Fruit fly (Drosophila melanogaster) whole organism, wandering third instar larva: Measurements from ENCODE around the gene CG34242.
A peak's percentile ranks its signal among the peaks of the same experiment; 100 is the strongest.

Experiments used
- Abd-B ChIP-seq: fragments of >200 bp; optimal IDR thresholded peaks from 2 replicates; lab custom pipeline; 2017; ENCODE audit warnings: missing biosample characterization, missing genetic modification characterization
- CG32264 ChIP-seq: fragments of 200-800 bp; sonication (Bioruptor generic); optimal IDR thresholded peaks from 2 replicates; lab custom pipeline; 2016; ENCODE audit warnings: missing biosample characterization, missing genetic modification characterization
- CG9705 ChIP-seq: fragments of 200-800 bp; sonication (Bioruptor generic); optimal IDR thresholded peaks from 2 replicates; lab custom pipeline; 2018; ENCODE audit warnings: missing biosample characterization, mild to moderate bottlenecking, missing genetic modification characterization
- CrebA ChIP-seq: fragments of 200-800 bp; sonication (Bioruptor generic); optimal IDR thresholded peaks from 2 replicates; lab custom pipeline; 2016; ENCODE audit warnings: missing biosample characterization, mild to moderate bottlenecking, missing genetic modification characterization, borderline replicate concordance
- Dfd ChIP-seq: fragments of >200 bp; optimal IDR thresholded peaks from 2 replicates; lab custom pipeline; 2017; ENCODE audit warnings: missing biosample characterization, missing genetic modification characterization
- Dif ChIP-seq: fragments of 200-275, 200-300 bp; sonication (Bioruptor generic); optimal IDR thresholded peaks from 2 replicates; lab custom pipeline; 2018; ENCODE audit warnings: missing biosample characterization, missing genetic modification characterization; ENCODE audit not compliant: partially characterized antibody
- GATAd ChIP-seq: sonication (Bioruptor generic); optimal IDR thresholded peaks from 2 replicates; lab custom pipeline; 2016; ENCODE audit warnings: missing biosample characterization, missing genetic modification characterization
- HLH106 ChIP-seq: fragments of 200-800 bp; optimal IDR thresholded peaks from 3 replicates; lab custom pipeline; 2019; ENCODE audit warnings: missing biosample characterization, mild to moderate bottlenecking, missing genetic modification characterization, moderate library complexity
- Hnf4 ChIP-seq: fragments of 200-800 bp; sonication (Bioruptor generic); optimal IDR thresholded peaks from 2 replicates; lab custom pipeline; 2016; ENCODE audit warnings: missing biosample characterization, mild to moderate bottlenecking, missing genetic modification characterization
- Hr78 ChIP-seq: fragments of >200 bp; optimal IDR thresholded peaks from 2 replicates; lab custom pipeline; 2017; ENCODE audit warnings: missing biosample characterization, missing genetic modification characterization
- Hr83 ChIP-seq: fragments of 200-300 bp; sonication (Bioruptor generic); optimal IDR thresholded peaks from 2 replicates; lab custom pipeline; 2016; ENCODE audit warnings: missing biosample characterization, mild to moderate bottlenecking, missing genetic modification characterization, moderate library complexity; ENCODE audit not compliant: poor library complexity, severe bottlenecking
- Jra ChIP-seq: sonication (Bioruptor generic); optimal IDR thresholded peaks from 2 replicates; lab custom pipeline; 2016; ENCODE audit warnings: missing biosample characterization, missing genetic modification characterization
- Mio ChIP-seq: sonication (Bioruptor generic); optimal IDR thresholded peaks from 2 replicates; lab custom pipeline; 2016; ENCODE audit warnings: missing biosample characterization, missing genetic modification characterization
- Myc ChIP-seq: fragments of >200 bp; optimal IDR thresholded peaks from 2 replicates; lab custom pipeline; 2017
- N ChIP-seq: fragments of >200 bp; optimal IDR thresholded peaks from 2 replicates; lab custom pipeline; 2018; ENCODE audit warnings: missing biosample characterization, missing external identifiers, missing genetic modification characterization
- OdsH ChIP-seq: fragments of 200-800 bp; sonication (Bioruptor generic); optimal IDR thresholded peaks from 2 replicates; lab custom pipeline; 2016; ENCODE audit warnings: missing biosample characterization, mild to moderate bottlenecking, missing genetic modification characterization
- Rel ChIP-seq, 2 experiments: fragments of 200-800 bp; sonication (Bioruptor generic) in 1 of 2; optimal IDR thresholded peaks; 2 replicates in 1 of 2; 3 replicates in 1 of 2; lab custom pipeline; 2016 to 2019; ENCODE audit warnings: mild to moderate bottlenecking in 2 of 2, missing biosample characterization in 2 of 2, missing genetic modification characterization in 2 of 2, moderate library complexity in 1 of 2
- Sp1 ChIP-seq: fragments of 200-800 bp; sonication (Bioruptor generic); optimal IDR thresholded peaks from 3 replicates; lab custom pipeline; 2019; ENCODE audit warnings: missing biosample characterization, mild to moderate bottlenecking, missing genetic modification characterization, moderate library complexity
- Vsx2 ChIP-seq: fragments of 200-300, 225-300 bp; sonication (Bioruptor generic); optimal IDR thresholded peaks from 2 replicates; lab custom pipeline; 2018; ENCODE audit warnings: missing biosample characterization, missing genetic modification characterization; ENCODE audit not compliant: partially characterized antibody
- br ChIP-seq: fragments of 200-800 bp; sonication (Bioruptor generic); optimal IDR thresholded peaks from 2 replicates; lab custom pipeline; 2016; ENCODE audit warnings: missing biosample characterization, missing genetic modification characterization
- brk ChIP-seq: fragments of 200-800 bp; sonication (Bioruptor generic); optimal IDR thresholded peaks from 2 replicates; lab custom pipeline; 2016; ENCODE audit warnings: missing biosample characterization, mild to moderate bottlenecking, missing genetic modification characterization
- dl ChIP-seq, 2 experiments: fragments of 175-275, 200-275 bp in 1 of 2; fragments of 200-275 bp in 1 of 2; sonication (Bioruptor generic); optimal IDR thresholded peaks; lab custom pipeline; 2018; ENCODE audit warnings: mild to moderate bottlenecking in 2 of 2, missing biosample characterization in 2 of 2, missing genetic modification characterization in 2 of 2, moderate library complexity in 2 of 2; ENCODE audit not compliant: partially characterized antibody in 2 of 2, insufficient read depth in 1 of 2
- dmrt93B ChIP-seq: fragments of 200-800 bp; sonication (Bioruptor generic); optimal IDR thresholded peaks from 2 replicates; lab custom pipeline; 2018; ENCODE audit warnings: missing biosample characterization, mild to moderate bottlenecking, missing genetic modification characterization
- dsf ChIP-seq: sonication (Bioruptor generic); optimal IDR thresholded peaks from 2 replicates; lab custom pipeline; 2016; ENCODE audit warnings: missing biosample characterization, missing genetic modification characterization, borderline replicate concordance
- ey ChIP-seq: fragments of 200-800 bp; sonication (Bioruptor generic); optimal IDR thresholded peaks from 2 replicates; lab custom pipeline; 2016; ENCODE audit warnings: missing biosample characterization, missing genetic modification characterization
- foxo ChIP-seq, 2 experiments: fragments of 200-800 bp; sonication (Bioruptor generic); optimal IDR thresholded peaks; 2 replicates in 1 of 2; 3 replicates in 1 of 2; lab custom pipeline; 2016 to 2017; ENCODE audit warnings: missing biosample characterization in 2 of 2, missing genetic modification characterization in 2 of 2
- fru ChIP-seq: fragments of 200-800 bp; sonication (Bioruptor generic); optimal IDR thresholded peaks from 3 replicates; lab custom pipeline; 2016; ENCODE audit warnings: missing biosample characterization, mild to moderate bottlenecking, missing genetic modification characterization
- h ChIP-seq: fragments of 200-800 bp; sonication (Bioruptor generic); optimal IDR thresholded peaks from 3 replicates; lab custom pipeline; 2016; ENCODE audit warnings: missing biosample characterization, mild to moderate bottlenecking, missing genetic modification characterization
- jim ChIP-seq: fragments of 175-275, 200-325 bp; sonication (Bioruptor generic); optimal IDR thresholded peaks from 2 replicates; lab custom pipeline; 2016; ENCODE audit warnings: missing biosample characterization, mild to moderate bottlenecking, missing genetic modification characterization
- lola ChIP-seq: fragments of >200 bp; optimal IDR thresholded peaks from 2 replicates; lab custom pipeline; 2017; ENCODE audit warnings: missing biosample characterization, missing genetic modification characterization
- pan ChIP-seq: fragments of >200 bp; optimal IDR thresholded peaks from 2 replicates; lab custom pipeline; 2017
- psq ChIP-seq: fragments of 200-800 bp; sonication (Bioruptor generic); optimal IDR thresholded peaks from 3 replicates; lab custom pipeline; 2017; ENCODE audit warnings: missing biosample characterization, mild to moderate bottlenecking, missing genetic modification characterization, moderate library complexity
- rgr ChIP-seq: fragments of 200-800 bp; sonication (Bioruptor generic); optimal IDR thresholded peaks from 3 replicates; lab custom pipeline; 2016; ENCODE audit warnings: missing biosample characterization, mild to moderate bottlenecking, missing genetic modification characterization
- sage ChIP-seq: fragments of 200-800 bp; sonication (Bioruptor generic); optimal IDR thresholded peaks from 2 replicates; lab custom pipeline; 2016; ENCODE audit warnings: missing biosample characterization, mild to moderate bottlenecking, missing genetic modification characterization
- sv ChIP-seq: fragments of 200-800 bp; sonication (Bioruptor generic); optimal IDR thresholded peaks from 3 replicates; lab custom pipeline; 2016; ENCODE audit warnings: missing biosample characterization, missing genetic modification characterization
- tai ChIP-seq: sonication (Bioruptor generic); optimal IDR thresholded peaks from 2 replicates; lab custom pipeline; 2016; ENCODE audit warnings: missing biosample characterization, missing genetic modification characterization
- usp ChIP-seq: fragments of >200 bp; optimal IDR thresholded peaks from 2 replicates; lab custom pipeline; 2017; ENCODE audit warnings: missing biosample characterization, missing genetic modification characterization
- woc ChIP-seq: sonication (Bioruptor generic); optimal IDR thresholded peaks from 2 replicates; lab custom pipeline; 2016; ENCODE audit warnings: missing biosample characterization, mild to moderate bottlenecking, missing genetic modification characterization

The CG34242 gene

dm6 chr3L:12534318-12534717 lies 522 bp downstream of the CG34242 start, which contains the start of gene Pmm2:
Gene Pmm2 (plus strand): TSS chr3L:12534590.
- TF ChIP-seq psq (GFP tag; lab: Kevin White, UChicago) (no peak), dmrt93B (no peak), Jra (GFP tag; lab: Kevin White, UChicago) (no peak), Sp1 (GFP tag; lab: Kevin White, UChicago) (no peak), tai (GFP tag; lab: Kevin White, UChicago) (no peak), Rel (GFP tag; optimal IDR thresholded peaks at IDR 0.05; lab: Kevin White, UChicago) (no peak), Rel (tag; optimal IDR thresholded peaks at IDR 0.05; lab: Kevin White, UChicago) (peak; percentile 2), pan (lab: Kevin White, UChicago) (no peak), Hnf4 (GFP tag; lab: Kevin White, UChicago) (no peak), Dif (no peak)

- peak; percentile 31 for TF ChIP-seq Myc
- TF ChIP-seq Jra (GFP tag; lab: Kevin White, UChicago), result no peak
Observed at dm6 chr3L:12537123-12537522, 3.3 kb downstream of the CG34242 start, which contains the start of gene CG4069. Gene CG4069 (minus strand): TSS chr3L:12537315.

DNA sequence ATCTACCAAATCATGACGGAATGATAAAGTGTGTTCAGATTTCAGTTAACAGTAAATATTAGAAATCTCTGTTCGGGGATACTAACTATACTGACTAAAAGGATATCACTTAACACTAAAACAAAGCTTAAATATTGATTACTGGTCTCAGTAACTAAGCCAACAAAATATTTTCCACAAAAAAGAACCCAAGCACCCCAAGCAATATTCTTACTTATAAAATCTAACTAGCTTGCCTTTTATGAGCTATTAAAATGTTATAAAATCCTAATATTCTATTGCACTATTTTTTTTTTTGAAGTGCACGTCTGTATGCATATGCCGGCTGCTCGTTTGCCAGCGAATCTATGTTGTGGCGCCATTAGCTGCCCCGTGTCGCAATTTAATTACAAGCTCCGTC lies 15.7 kb downstream of the CG34242 start:
- no peak for TF ChIP-seq Vsx2 (GFP tag; lab: Kevin White, UChicago)
- TF ChIP-seq N, result no peak
- TF ChIP-seq sv (GFP tag; lab: Kevin White, UChicago), result no peak
- TF ChIP-seq dsf (GFP tag; lab: Kevin White, UChicago), result no peak
- TF ChIP-seq h (GFP tag; lab: Kevin White, UChicago), result no peak
- TF ChIP-seq Jra (GFP tag; lab: Kevin White, UChicago), result no peak
- no peak for TF ChIP-seq GATAd (GFP tag; lab: Kevin White, UChicago)
- no peak for TF ChIP-seq jim (GFP tag; lab: Kevin White, UChicago)
- TF ChIP-seq Abd-B (GFP tag; lab: Kevin White, UChicago), result no peak
- no peak for TF ChIP-seq Rel (GFP tag; optimal IDR thresholded peaks at IDR 0.05; lab: Kevin White, UChicago)
- TF ChIP-seq Rel (tag; optimal IDR thresholded peaks at IDR 0.05; lab: Kevin White, UChicago), result no peak
- TF ChIP-seq Hr78, result no peak
- TF ChIP-seq brk (GFP tag; lab: Kevin White, UChicago), result no peak
- no peak for TF ChIP-seq lola (GFP tag; lab: Kevin White, UChicago)

- no peak for TF ChIP-seq Abd-B (GFP tag; lab: Kevin White, UChicago)
- TF ChIP-seq woc (GFP tag; lab: Kevin White, UChicago), result peak; percentile 71
- TF ChIP-seq CG9705 (GFP tag; lab: Kevin White, UChicago), result peak; percentile 8
- TF ChIP-seq sv (GFP tag; lab: Kevin White, UChicago), result no peak
- TF ChIP-seq h (GFP tag; lab: Kevin White, UChicago), result peak; percentile 87
- TF ChIP-seq Dfd (GFP tag; lab: Kevin White, UChicago), result no peak
- peak; percentile 79 for TF ChIP-seq Hnf4 (GFP tag; lab: Kevin White, UChicago)
- no peak for TF ChIP-seq GATAd (GFP tag; lab: Kevin White, UChicago)
- TF ChIP-seq Vsx2 (GFP tag; lab: Kevin White, UChicago), result no peak
- TF ChIP-seq foxo (GFP tag; optimal IDR thresholded peaks at IDR 0.05; lab: Kevin White, UChicago), result peak; percentile 52 to 80
- no peak for TF ChIP-seq Hr78
- no peak for TF ChIP-seq lola (GFP tag; lab: Kevin White, UChicago)
- peak; percentile 49 for TF ChIP-seq tai (GFP tag; lab: Kevin White, UChicago)
- peak; percentile 66 for TF ChIP-seq brk (GFP tag; lab: Kevin White, UChicago)
- TF ChIP-seq usp (GFP tag; lab: Kevin White, UChicago), result no peak
- TF ChIP-seq Jra (GFP tag; lab: Kevin White, UChicago), result peak; percentile 58
- peak; percentile 85 for TF ChIP-seq fru
- peak; percentile 77 for TF ChIP-seq HLH106 (tag; lab: Kevin White, UChicago)
- TF ChIP-seq ey (GFP tag; lab: Kevin White, UChicago), result peak; percentile 81
- TF ChIP-seq jim (GFP tag; lab: Kevin White, UChicago), result no peak
- TF ChIP-seq CG32264 (GFP tag; lab: Kevin White, UChicago), result peak; percentile 63
- peak; percentile 73 for TF ChIP-seq Sp1 (GFP tag; lab: Kevin White, UChicago)
- peak; percentile 71 for TF ChIP-seq psq (GFP tag; lab: Kevin White, UChicago)
- no peak for TF ChIP-seq dl (GFP tag; optimal IDR thresholded peaks at IDR 0.05; lab: Kevin White, UChicago; ENCODE audit: insufficient read depth in 1 of 2, partially characterized antibody in 2 of 2)
- no peak for TF ChIP-seq pan (lab: Kevin White, UChicago)
- TF ChIP-seq dsf (GFP tag; lab: Kevin White, UChicago), result no peak
- no peak for TF ChIP-seq Rel (GFP tag; optimal IDR thresholded peaks at IDR 0.05; lab: Kevin White, UChicago)
- no peak for TF ChIP-seq Rel (tag; optimal IDR thresholded peaks at IDR 0.05; lab: Kevin White, UChicago)
- peak; percentile 84 for TF ChIP-seq br (GFP tag; lab: Kevin White, UChicago)
- TF ChIP-seq sage (GFP tag; lab: Kevin White, UChicago), result peak; percentile 72
- peak; percentile 79 for TF ChIP-seq OdsH (GFP tag; lab: Kevin White, UChicago)
- TF ChIP-seq Dif, result no peak
- TF ChIP-seq CrebA (GFP tag; lab: Kevin White, UChicago), result peak; percentile 26
- TF ChIP-seq rgr (GFP tag; lab: Kevin White, UChicago), result peak; percentile 80
- TF ChIP-seq Hr83 (GFP tag; lab: Kevin White, UChicago), result no peak
- no peak for TF ChIP-seq Mio (GFP tag; lab: Kevin White, UChicago)
- no peak for TF ChIP-seq N
- TF ChIP-seq Myc, result no peak
- TF ChIP-seq dmrt93B, result peak; percentile 58
Observed at dm6 chr3L:12551671-12552070, 17.9 kb downstream of the CG34242 start.
